Fruit fly (Drosophila melanogaster): Measurements from ENCODE around the gene CG5199.

Gene CG5199

DNA sequence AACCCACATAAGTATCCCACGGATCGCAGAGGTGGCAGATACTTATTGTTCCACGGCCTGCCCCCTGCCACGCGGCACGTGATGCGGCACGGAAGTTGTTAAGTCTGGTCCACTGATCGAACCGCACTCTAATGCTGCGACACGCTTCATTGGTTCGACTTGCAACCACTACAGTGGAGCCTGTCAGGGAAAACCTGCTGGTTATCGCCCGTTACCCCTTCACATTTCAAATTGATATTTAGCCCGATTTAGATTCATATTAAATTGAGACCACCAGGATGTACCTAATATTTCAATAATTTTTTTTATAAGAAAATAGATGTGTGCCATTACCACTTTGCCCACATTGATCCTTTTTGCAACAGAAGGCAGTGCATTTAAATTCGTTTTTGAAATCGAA is 5.3 kb downstream of the CG5199 start:
- peak; percentile 20 for TF ChIP-seq CG8301 (tag; optimal IDR thresholded peaks at IDR 0.05)
- peak; percentile 41; the same call in 1 of the 3 replicates for TF ChIP-seq CG4496 (GFP tag; IDR thresholded peaks at IDR 0.05)
- TF ChIP-seq EcR (GFP tag; optimal IDR thresholded peaks at IDR 0.05): no peak
- no peak for TF ChIP-seq fd96Ca (GFP tag; IDR thresholded peaks at IDR 0.05)
- TF ChIP-seq CG14655 (GFP tag; optimal IDR thresholded peaks at IDR 0.05): peak; percentile 44
- TF ChIP-seq gl (tag; optimal IDR thresholded peaks at IDR 0.05): no peak
- no peak for TF ChIP-seq CG15710 (tag; optimal IDR thresholded peaks at IDR 0.05)

DNA sequence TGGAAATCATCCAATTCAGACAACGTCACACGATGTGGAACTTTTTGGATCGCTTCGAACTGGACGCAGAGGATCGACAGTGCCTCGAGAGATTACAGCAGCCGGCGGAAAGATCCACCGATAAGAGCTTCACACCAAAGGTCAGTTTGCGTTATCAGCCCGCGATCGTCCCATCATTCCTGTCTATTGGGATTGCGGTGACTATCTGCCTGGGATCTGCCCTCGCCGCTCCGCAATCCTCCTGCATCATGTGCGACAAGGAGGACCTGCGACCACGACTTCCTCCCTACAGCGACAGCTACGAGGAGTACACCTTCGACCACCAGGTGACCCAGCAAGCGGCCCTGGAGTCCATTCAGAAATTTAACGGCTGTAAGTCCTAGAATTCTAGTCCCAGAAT is 6.6 kb downstream of the CG5199 start:
- TF ChIP-seq CG10348 (GFP tag; IDR thresholded peaks at IDR 0.05): no peak

DNA sequence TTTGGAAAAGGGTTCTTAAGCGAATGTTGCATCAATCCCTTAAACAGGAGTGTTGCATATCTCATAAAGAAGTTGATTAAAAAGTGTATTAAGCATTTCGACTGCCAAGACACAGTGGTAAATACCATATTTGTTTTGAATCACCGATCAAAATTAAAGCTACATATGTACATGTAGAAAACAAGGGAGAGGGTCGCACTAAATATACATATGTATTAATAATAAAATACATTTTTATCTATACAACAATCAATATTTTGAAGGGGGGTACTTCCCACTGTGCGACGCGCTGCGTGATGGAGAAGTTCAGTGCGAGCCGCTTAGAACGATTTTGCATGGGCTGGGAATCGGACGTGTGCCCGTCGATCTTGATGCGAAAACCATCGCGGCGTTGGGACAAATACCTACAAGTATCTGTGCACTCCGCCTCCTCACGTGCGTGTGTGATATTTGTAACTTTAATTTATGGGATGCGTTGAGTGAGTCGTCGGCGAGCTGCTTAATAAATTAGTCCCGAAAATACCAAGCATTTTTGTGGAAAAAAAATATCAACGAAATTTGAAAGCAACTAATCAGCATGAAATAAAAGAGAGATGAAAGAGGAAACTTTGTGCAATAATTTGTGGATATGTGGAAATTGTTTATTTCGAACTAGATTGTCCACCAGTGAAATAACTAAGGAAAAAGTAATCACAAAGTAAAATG is 7.7 kb downstream of the CG5199 start:
- TF ChIP-seq Ets98B (GFP tag; IDR thresholded peaks at IDR 0.05): peak; percentile 91
- peak; percentile 85 for TF ChIP-seq CG32121 (GFP tag; IDR thresholded peaks at IDR 0.05)
- TF ChIP-seq CG13204 (GFP tag; optimal IDR thresholded peaks at IDR 0.05): no peak
- peak; percentile 91 for TF ChIP-seq CG12605 (GFP tag; IDR thresholded peaks at IDR 0.05)
- peak; percentile 83 for TF ChIP-seq CG34367 (tag; optimal IDR thresholded peaks at IDR 0.05)
- TF ChIP-seq D1 (tag; optimal IDR thresholded peaks at IDR 0.05): peak; percentile 65
- TF ChIP-seq rn (GFP tag; IDR thresholded peaks at IDR 0.05): peak; percentile 80
- TF ChIP-seq gl (tag; optimal IDR thresholded peaks at IDR 0.05): peak; percentile 76
- TF ChIP-seq CG4496 (GFP tag; IDR thresholded peaks at IDR 0.05): peak; percentile 95
- TF ChIP-seq Pif1A (GFP tag; optimal IDR thresholded peaks at IDR 0.05): peak; percentile 88
- TF ChIP-seq CG9948 (tag; optimal IDR thresholded peaks at IDR 0.05): peak; percentile 85
- peak; percentile 80 for TF ChIP-seq CG15710 (tag; optimal IDR thresholded peaks at IDR 0.05)
- peak; percentile 91 for TF ChIP-seq Snoo (tag; optimal IDR thresholded peaks at IDR 0.05)
- peak; percentile 85 for TF ChIP-seq CG8301 (tag; optimal IDR thresholded peaks at IDR 0.05)
- no peak for TF ChIP-seq CG10348 (GFP tag; IDR thresholded peaks at IDR 0.05)
- TF ChIP-seq CG8159 (tag; optimal IDR thresholded peaks at IDR 0.05): peak; percentile 86
- peak; percentile 92 for TF ChIP-seq Pif1B (GFP tag; optimal IDR thresholded peaks at IDR 0.05)
- peak; percentile 88 for TF ChIP-seq CG17806 (tag; optimal IDR thresholded peaks at IDR 0.05)
- TF ChIP-seq EcR (GFP tag; optimal IDR thresholded peaks at IDR 0.05): no peak
- peak; percentile 86 for TF ChIP-seq CG14655 (GFP tag; optimal IDR thresholded peaks at IDR 0.05)
- TF ChIP-seq fd96Ca (GFP tag; IDR thresholded peaks at IDR 0.05): peak; percentile 86

DNA sequence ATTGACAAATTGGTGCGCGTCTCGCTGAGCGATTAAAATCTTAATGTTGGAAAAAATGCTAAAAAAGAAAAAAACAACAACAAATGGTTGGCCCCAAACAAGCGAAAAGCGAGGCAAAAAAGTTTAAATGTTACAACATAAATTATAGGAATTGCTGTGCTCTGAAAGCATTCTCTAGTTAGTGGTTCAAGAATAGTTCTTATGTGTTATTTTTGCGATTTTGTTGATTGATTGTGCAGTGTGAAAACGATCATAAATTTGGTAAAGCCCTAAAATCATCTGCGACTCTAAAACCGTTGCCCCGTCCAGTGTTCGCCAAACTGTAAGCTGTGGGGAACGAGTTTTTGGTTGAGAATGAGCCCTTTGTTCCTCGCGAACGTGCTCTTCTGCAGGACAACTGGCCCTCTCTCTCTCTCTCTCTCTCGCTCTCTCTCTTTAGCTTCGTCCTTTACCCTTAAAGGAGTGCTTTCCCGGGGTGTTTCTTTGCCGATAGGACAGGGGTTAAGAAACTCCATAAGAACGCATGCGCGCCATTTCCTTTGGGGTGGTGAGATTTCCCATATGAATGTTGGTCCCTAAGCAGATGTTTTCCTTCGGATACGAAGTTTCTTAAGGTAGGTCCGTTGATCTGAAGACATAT is 9.9 kb downstream of the CG5199 start:
- no peak for TF ChIP-seq CG9948 (tag; optimal IDR thresholded peaks at IDR 0.05)
- no peak for TF ChIP-seq CG12605 (GFP tag; IDR thresholded peaks at IDR 0.05)
- TF ChIP-seq CG4496 (GFP tag; IDR thresholded peaks at IDR 0.05): no peak
- no peak for TF ChIP-seq CG34367 (tag; optimal IDR thresholded peaks at IDR 0.05)
- no peak for TF ChIP-seq gl (tag; optimal IDR thresholded peaks at IDR 0.05)
- no peak for TF ChIP-seq CG10348 (GFP tag; IDR thresholded peaks at IDR 0.05)
- TF ChIP-seq CG8159 (tag; optimal IDR thresholded peaks at IDR 0.05): no peak
- TF ChIP-seq CG8301 (tag; optimal IDR thresholded peaks at IDR 0.05): no peak
- TF ChIP-seq fd96Ca (GFP tag; IDR thresholded peaks at IDR 0.05): no peak
- TF ChIP-seq CG32121 (GFP tag; IDR thresholded peaks at IDR 0.05): no peak
- TF ChIP-seq Pif1A (GFP tag; optimal IDR thresholded peaks at IDR 0.05): no peak
- no peak for TF ChIP-seq CG13204 (GFP tag; optimal IDR thresholded peaks at IDR 0.05)
- TF ChIP-seq CG14655 (GFP tag; optimal IDR thresholded peaks at IDR 0.05): no peak
- no peak for TF ChIP-seq D1 (tag; optimal IDR thresholded peaks at IDR 0.05)
- TF ChIP-seq rn (GFP tag; IDR thresholded peaks at IDR 0.05): no peak

DNA sequence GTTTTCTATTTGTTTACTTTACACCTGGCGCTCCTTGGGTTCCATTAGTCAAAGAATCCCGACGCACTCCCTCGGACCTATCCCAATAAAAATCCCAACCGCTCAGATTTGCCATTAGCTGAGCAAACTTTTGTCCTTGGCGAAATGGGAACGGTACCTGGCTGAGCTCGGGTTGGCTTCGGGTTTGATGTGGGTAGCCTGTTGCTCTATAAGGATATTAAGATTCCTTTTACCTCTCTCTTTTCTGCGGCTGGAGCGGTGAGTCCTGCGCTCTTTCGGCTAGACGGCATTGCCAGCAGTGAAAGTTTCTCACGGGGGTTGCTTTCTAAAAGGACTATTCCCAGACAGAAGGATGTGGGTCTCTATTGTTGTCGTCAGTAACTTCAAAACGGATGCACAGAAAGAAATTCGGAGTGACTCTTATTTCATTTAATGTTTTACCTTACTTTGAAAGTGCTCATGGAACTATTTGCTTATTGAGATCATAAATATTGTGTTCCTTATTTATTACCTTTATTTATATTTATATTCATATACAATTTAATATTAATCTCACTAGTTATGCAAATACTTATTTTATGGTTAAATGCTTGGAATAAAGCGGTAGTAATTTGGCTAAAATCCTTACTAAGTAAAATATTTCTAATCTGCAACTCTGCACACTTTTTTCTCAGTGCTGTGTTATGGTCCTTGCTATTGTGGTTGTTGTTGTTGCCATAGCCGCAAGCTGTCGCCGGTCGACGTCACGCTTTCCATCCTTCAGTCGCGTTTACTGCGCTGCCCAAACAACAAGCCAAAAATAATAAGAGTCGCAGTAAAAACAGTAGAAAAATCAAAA is 10.8 kb downstream of the CG5199 start, which contains the start of gene CG5910:
Gene CG5910 (plus strand): TSS at position 788 of the 838 bp plus-strand sequence.
- TF ChIP-seq CG34367 (tag; optimal IDR thresholded peaks at IDR 0.05): peak; percentile 73
- peak; percentile 92 for TF ChIP-seq CG8159 (tag; optimal IDR thresholded peaks at IDR 0.05)
- TF ChIP-seq EcR (GFP tag; optimal IDR thresholded peaks at IDR 0.05): no peak
- TF ChIP-seq CG14655 (GFP tag; optimal IDR thresholded peaks at IDR 0.05): no peak
- peak; percentile 80 for TF ChIP-seq CG17806 (tag; optimal IDR thresholded peaks at IDR 0.05)
- TF ChIP-seq CG13204 (GFP tag; optimal IDR thresholded peaks at IDR 0.05): no peak
- peak; percentile 79 for TF ChIP-seq Snoo (tag; optimal IDR thresholded peaks at IDR 0.05)
- TF ChIP-seq CG10348 (GFP tag; IDR thresholded peaks at IDR 0.05): no peak
- TF ChIP-seq Pif1B (GFP tag; optimal IDR thresholded peaks at IDR 0.05): no peak
- TF ChIP-seq CG15710 (tag; optimal IDR thresholded peaks at IDR 0.05): peak; percentile 84
- TF ChIP-seq CG9948 (tag; optimal IDR thresholded peaks at IDR 0.05): peak; percentile 84
- no peak for TF ChIP-seq Ets98B (GFP tag; IDR thresholded peaks at IDR 0.05)
- TF ChIP-seq fd96Ca (GFP tag; IDR thresholded peaks at IDR 0.05): no peak
- TF ChIP-seq D1 (tag; optimal IDR thresholded peaks at IDR 0.05): no peak
- no peak for TF ChIP-seq CG4496 (GFP tag; IDR thresholded peaks at IDR 0.05)
- TF ChIP-seq Pif1A (GFP tag; optimal IDR thresholded peaks at IDR 0.05): no peak
- TF ChIP-seq CG12605 (GFP tag; IDR thresholded peaks at IDR 0.05): no peak
- no peak for TF ChIP-seq CG8301 (tag; optimal IDR thresholded peaks at IDR 0.05)
- TF ChIP-seq gl (tag; optimal IDR thresholded peaks at IDR 0.05): peak; percentile 50
- peak; percentile 26; the same call in 1 of the 2 replicates for TF ChIP-seq CG32121 (GFP tag; IDR thresholded peaks at IDR 0.05)
- no peak for TF ChIP-seq rn (GFP tag; IDR thresholded peaks at IDR 0.05)

Data from whole organism, pupa.